Worm (Caenorhabditis elegans): ENCODE measurements around the gene pqn-13.

The pqn-13 gene

DNA sequence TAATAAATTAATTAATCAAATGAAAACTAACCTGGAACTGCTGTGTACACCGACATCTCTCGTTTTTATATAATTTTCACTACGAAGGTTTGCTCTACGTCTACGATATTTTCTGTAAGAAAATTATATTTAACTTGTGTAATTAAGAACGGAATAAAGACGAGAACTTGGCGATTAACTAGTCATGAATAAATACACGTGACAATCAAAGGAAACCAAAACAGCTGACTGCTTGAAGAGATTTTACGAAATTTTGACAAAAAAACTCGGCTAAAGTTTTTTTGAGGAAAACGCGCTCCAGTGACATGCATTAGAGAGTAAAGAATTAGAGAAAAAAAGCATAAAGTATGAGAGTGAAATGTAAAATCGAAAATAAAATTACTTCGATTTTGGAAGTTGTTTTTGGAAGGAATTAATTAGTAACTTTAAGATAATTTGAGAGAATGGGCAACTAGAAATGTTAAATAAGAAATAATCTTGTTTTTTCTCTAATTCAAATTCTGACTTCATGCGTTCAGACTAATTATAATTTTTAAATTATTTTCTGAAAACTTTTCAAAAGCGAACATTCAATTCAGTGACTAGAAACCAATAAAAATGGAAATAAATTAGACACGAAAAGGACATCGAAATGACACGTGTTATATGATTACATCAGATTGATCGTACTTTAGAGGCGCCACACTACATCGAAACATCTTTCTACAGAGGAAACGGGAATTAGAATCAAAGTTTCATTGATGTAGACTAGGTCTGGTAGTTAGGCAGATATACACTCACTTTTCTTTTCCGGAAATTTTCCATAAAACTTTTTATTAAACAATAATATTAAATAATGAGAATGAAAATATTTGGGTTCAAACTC, 11.4 kb upstream of the pqn-13 start, which contains the start of gene F25B4.7 (continued):
- TF ChIP-seq dsc-1 (tag; optimal IDR thresholded peaks at IDR 0.05) (no peak), fkh-10 (GFP tag; optimal IDR thresholded peaks at IDR 0.05) (no peak), blmp-1 (tag; optimal IDR thresholded peaks at IDR 0.05) (peak; percentile 60), sptf-1 (tag; optimal IDR thresholded peaks at IDR 0.05) (no peak)

DNA sequence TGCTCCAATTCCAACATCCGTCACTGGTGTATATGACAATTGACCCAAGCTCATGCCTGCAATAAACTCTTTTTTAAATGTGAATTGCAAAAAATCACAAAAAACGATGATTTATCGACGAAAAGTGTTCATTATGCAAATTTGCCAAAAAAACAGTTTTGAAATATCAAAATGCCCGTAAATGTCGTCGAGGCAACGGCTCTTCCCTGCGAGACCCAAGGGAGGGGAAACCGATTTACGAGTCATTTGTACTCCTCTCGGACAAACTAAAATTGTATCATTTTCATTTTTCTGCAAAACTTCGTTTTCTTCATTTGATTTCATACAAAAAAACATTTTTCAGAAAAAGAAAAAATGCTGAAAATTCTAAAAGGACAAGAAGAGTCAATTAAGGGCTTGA, 8.6 kb upstream of the pqn-13 start, which contains the start of the genes hmgs-1 and F25B4.4:
Gene hmgs-1 (minus strand): TSS at position 56 of the 400 bp plus-strand sequence.
Gene F25B4.4 (plus strand): TSS at position 340 of the 400 bp plus-strand sequence.
- peak; percentile 84 to 86 (median 86) for TF ChIP-seq dpl-1 (GFP tag; optimal IDR thresholded peaks at IDR 0.05)
- peak; percentile 95 for TF ChIP-seq nhr-71 (tag; optimal IDR thresholded peaks at IDR 0.05)
- peak; percentile 59 for TF ChIP-seq ceh-90 (tag; optimal IDR thresholded peaks at IDR 0.05)
- peak; percentile 94 for TF ChIP-seq nhr-20 (tag; optimal IDR thresholded peaks at IDR 0.05)
- peak; percentile 65 for TF ChIP-seq nhr-237 (tag; optimal IDR thresholded peaks at IDR 0.05)
- peak; percentile 94 for TF ChIP-seq rnt-1 (tag; optimal IDR thresholded peaks at IDR 0.05)
- TF ChIP-seq irx-1 (tag; optimal IDR thresholded peaks at IDR 0.05): peak; percentile 82
- no peak for TF ChIP-seq C34B4.2 (tag; optimal IDR thresholded peaks at IDR 0.05)
- TF ChIP-seq tlp-1 (tag; optimal IDR thresholded peaks at IDR 0.05): no peak
- TF ChIP-seq efl-1 (optimal IDR thresholded peaks at IDR 0.05): peak; percentile 92 to 93
- TF ChIP-seq efl-1 (GFP tag; optimal IDR thresholded peaks at IDR 0.05 in 1 of 2): peak; percentile 82 to 98
- no peak for TF ChIP-seq unc-62 (GFP tag; optimal IDR thresholded peaks at IDR 0.05)
- peak; percentile 74 for TF ChIP-seq zip-4 (GFP tag; optimal IDR thresholded peaks at IDR 0.05)
- no peak for TF ChIP-seq nhr-84 (tag; optimal IDR thresholded peaks at IDR 0.05)
- peak; percentile 72 for TF ChIP-seq mab-9 (GFP tag; IDR thresholded peaks at IDR 0.05)
- peak; percentile 68 for TF ChIP-seq fkh-4 (tag; optimal IDR thresholded peaks at IDR 0.05; ENCODE audit: borderline replicate concordance)
- peak; percentile 76 for TF ChIP-seq mef-2 (tag; optimal IDR thresholded peaks at IDR 0.05)
- peak; percentile 93 for TF ChIP-seq xbp-1 (tag; optimal IDR thresholded peaks at IDR 0.05)
- peak; percentile 46 for TF ChIP-seq ztf-4 (tag; optimal IDR thresholded peaks at IDR 0.05)
- TF ChIP-seq dsc-1 (tag; optimal IDR thresholded peaks at IDR 0.05): peak; percentile 89
- no peak for TF ChIP-seq pqm-1 (tag; optimal IDR thresholded peaks at IDR 0.05)
- TF ChIP-seq blmp-1 (tag; optimal IDR thresholded peaks at IDR 0.05): no peak
- peak; percentile 95 for TF ChIP-seq mep-1 (tag; optimal IDR thresholded peaks at IDR 0.05)
- peak; percentile 82 for TF ChIP-seq pax-3 (tag; optimal IDR thresholded peaks at IDR 0.05)
- TF ChIP-seq zag-1 (tag; optimal IDR thresholded peaks at IDR 0.05): peak; percentile 21
- TF ChIP-seq hpl-2 (GFP tag; optimal IDR thresholded peaks at IDR 0.05): peak; percentile 71
- no peak for TF ChIP-seq alr-1 (tag; optimal IDR thresholded peaks at IDR 0.05; ENCODE audit: borderline replicate concordance)
- peak; percentile 94 for TF ChIP-seq unc-130 (tag; optimal IDR thresholded peaks at IDR 0.05)
- peak; percentile 90 for TF ChIP-seq nhr-19 (GFP tag; conservative IDR thresholded peaks at IDR 0.05)
- no peak for TF ChIP-seq nhr-76 (tag; optimal IDR thresholded peaks at IDR 0.05)
- peak; percentile 92 for TF ChIP-seq lin-13 (GFP tag; optimal IDR thresholded peaks at IDR 0.05)
- TF ChIP-seq aly-2 (tag; optimal IDR thresholded peaks at IDR 0.05): peak; percentile 89
- TF ChIP-seq hlh-17 (GFP tag; optimal IDR thresholded peaks at IDR 0.05; ENCODE audit: borderline replicate concordance): no peak
- peak; percentile 71 for TF ChIP-seq snpc-4 (tag; optimal IDR thresholded peaks at IDR 0.05)
- TF ChIP-seq skn-1 (tag; optimal IDR thresholded peaks at IDR 0.05): peak; percentile 84
- TF ChIP-seq ceh-63 (GFP tag; optimal IDR thresholded peaks at IDR 0.05): no peak
- peak; percentile 92 for TF ChIP-seq vab-15 (tag; optimal IDR thresholded peaks at IDR 0.05)
- TF ChIP-seq nhr-11 (tag; optimal IDR thresholded peaks at IDR 0.05): peak; percentile 84
- TF ChIP-seq tbx-2 (tag; optimal IDR thresholded peaks at IDR 0.05): peak; percentile 87
- TF ChIP-seq Y116A8C.19 (tag; optimal IDR thresholded peaks at IDR 0.05; ENCODE audit: borderline replicate concordance): no peak
- TF ChIP-seq unc-30 (tag; optimal IDR thresholded peaks at IDR 0.05): no peak
- TF ChIP-seq nhr-12 (tag; optimal IDR thresholded peaks at IDR 0.05): no peak
- TF ChIP-seq swsn-7 (tag; optimal IDR thresholded peaks at IDR 0.05): peak; percentile 90
- peak; percentile 53 for TF ChIP-seq ama-1 (optimal IDR thresholded peaks at IDR 0.05)
- peak; percentile 35 for TF ChIP-seq pag-3 (tag; optimal IDR thresholded peaks at IDR 0.05; ENCODE audit: borderline replicate concordance, insufficient read depth)
- TF ChIP-seq F16B12.6 (tag; optimal IDR thresholded peaks at IDR 0.05): peak; percentile 68
- no peak for TF ChIP-seq ces-1 (GFP tag; optimal IDR thresholded peaks at IDR 0.05)
- TF ChIP-seq fkh-10 (GFP tag; optimal IDR thresholded peaks at IDR 0.05): peak; percentile 79
- TF ChIP-seq nhr-77 (tag; optimal IDR thresholded peaks at IDR 0.05): peak; percentile 91

Data from whole organism, L1 larva.